Worm (Caenorhabditis elegans): ENCODE measurements around the gene K11E4.6.
A peak's percentile ranks its signal among the peaks of the same experiment; 100 is the strongest.

K11E4.6 gene

ce11 chrX:13768562-13768961 lies 44.1 kb downstream of the K11E4.6 start:
- peak; percentile 71 for TF ChIP-seq egl-27 (tag; optimal IDR thresholded peaks at IDR 0.05)
- TF ChIP-seq F13H6.1 (tag; optimal IDR thresholded peaks at IDR 0.05), result peak; percentile 48
- peak; percentile 37 for TF ChIP-seq Y55F3AM.14 (GFP tag; optimal IDR thresholded peaks at IDR 0.05)
- no peak for TF ChIP-seq elt-3 (tag; optimal IDR thresholded peaks at IDR 0.05)
- no peak for TF ChIP-seq nhr-237 (tag; optimal IDR thresholded peaks at IDR 0.05)
- TF ChIP-seq nhr-25 (tag; optimal IDR thresholded peaks at IDR 0.05), result no peak
- peak; percentile 17 to 72 for TF ChIP-seq lsy-2 (tag; optimal IDR thresholded peaks at IDR 0.05)
- TF ChIP-seq C34F6.9 (tag; optimal IDR thresholded peaks at IDR 0.05), result peak; percentile 65
- TF ChIP-seq unc-55 (GFP tag; optimal IDR thresholded peaks at IDR 0.05), result peak; percentile 95
- peak; percentile 29 for TF ChIP-seq lin-11 (tag; optimal IDR thresholded peaks at IDR 0.05)
- TF ChIP-seq nhr-6 (tag; optimal IDR thresholded peaks at IDR 0.05), result peak; percentile 54
- TF ChIP-seq nhr-21 (tag; optimal IDR thresholded peaks at IDR 0.05), result peak; percentile 50
- peak; percentile 80 for TF ChIP-seq zag-1 (tag; optimal IDR thresholded peaks at IDR 0.05)
- no peak for TF ChIP-seq mab-5 (tag; optimal IDR thresholded peaks at IDR 0.05)
- TF ChIP-seq sma-9 (GFP tag; optimal IDR thresholded peaks at IDR 0.05), result peak; percentile 80
- TF ChIP-seq sma-9 (tag; optimal IDR thresholded peaks at IDR 0.05), result no peak
- peak; percentile 35 for TF ChIP-seq nhr-129 (tag; optimal IDR thresholded peaks at IDR 0.05)
- TF ChIP-seq ceh-82 (tag; optimal IDR thresholded peaks at IDR 0.05), result no peak
- peak; percentile 84 for TF ChIP-seq crh-2 (tag; optimal IDR thresholded peaks at IDR 0.05)
- peak; percentile 36 for TF ChIP-seq lin-13 (GFP tag; optimal IDR thresholded peaks at IDR 0.05)
- peak; percentile 47 for TF ChIP-seq ztf-4 (tag; optimal IDR thresholded peaks at IDR 0.05)
- peak in 1 of 2 experiments; percentile 42 for TF ChIP-seq mdl-1 (tag; optimal IDR thresholded peaks at IDR 0.05)
- peak; percentile 27 for TF ChIP-seq ama-1 (optimal IDR thresholded peaks at IDR 0.05)
- TF ChIP-seq sem-4 (tag; optimal IDR thresholded peaks at IDR 0.05), result peak; percentile 14
- TF ChIP-seq fos-1 (tag; optimal IDR thresholded peaks at IDR 0.05), result no peak
- no peak for TF ChIP-seq R02D3.7 (tag; optimal IDR thresholded peaks at IDR 0.05)

ce11 chrX:13770508-13770978 lies 46.1 kb downstream of the K11E4.6 start, which contains the start of gene nkb-3:
Gene nkb-3, minus strand, starts transcription at chrX:13770558.
- TF ChIP-seq unc-55 (GFP tag; optimal IDR thresholded peaks at IDR 0.05), result peak; percentile 34
- TF ChIP-seq alr-1 (tag; optimal IDR thresholded peaks at IDR 0.05), result no peak
- no peak for TF ChIP-seq crh-2 (tag; optimal IDR thresholded peaks at IDR 0.05)
- no peak for TF ChIP-seq nhr-10 (tag; optimal IDR thresholded peaks at IDR 0.05)
- TF ChIP-seq sem-4 (tag; optimal IDR thresholded peaks at IDR 0.05), result no peak
- TF ChIP-seq ama-1 (optimal IDR thresholded peaks at IDR 0.05), result peak; percentile 16
- TF ChIP-seq ztf-1 (GFP tag; conservative IDR thresholded peaks at IDR 0.05), result no peak
- TF ChIP-seq Y55F3AM.14 (GFP tag; optimal IDR thresholded peaks at IDR 0.05), result no peak
- no peak for TF ChIP-seq gmeb-1 (tag; optimal IDR thresholded peaks at IDR 0.05)
- no peak for TF ChIP-seq skn-1 (tag; optimal IDR thresholded peaks at IDR 0.05)
- TF ChIP-seq nhr-129 (tag; optimal IDR thresholded peaks at IDR 0.05), result no peak
- TF ChIP-seq lsy-2 (tag; optimal IDR thresholded peaks at IDR 0.05), result no peak
- TF ChIP-seq unc-62 (GFP tag; optimal IDR thresholded peaks at IDR 0.05), result no peak

DNA sequence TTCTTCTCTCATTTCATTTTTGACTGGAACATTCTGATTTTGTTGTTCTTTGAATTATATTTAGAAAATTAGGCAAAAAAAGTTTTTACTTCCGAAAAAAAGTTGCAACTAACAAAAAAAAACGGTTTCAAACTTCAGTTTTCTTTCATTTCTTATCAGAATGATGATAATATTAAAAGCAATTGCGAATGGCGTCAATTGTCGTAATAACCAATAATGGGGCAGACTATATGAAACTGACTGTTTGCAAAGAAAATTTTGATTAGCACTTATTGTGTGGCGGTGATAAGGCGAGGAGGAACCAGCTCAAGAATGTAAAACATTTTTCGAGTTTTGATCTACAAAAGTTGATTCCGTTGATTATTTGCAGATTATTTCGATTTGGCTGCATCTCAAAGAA lies 48.3 kb downstream of the K11E4.6 start:
- peak; percentile 78 for TF ChIP-seq fos-1 (tag; optimal IDR thresholded peaks at IDR 0.05)
- peak; percentile 48 for TF ChIP-seq crh-2 (tag; optimal IDR thresholded peaks at IDR 0.05)
- TF ChIP-seq nhr-23 (tag; optimal IDR thresholded peaks at IDR 0.05), result no peak
- no peak for TF ChIP-seq nhr-6 (tag; optimal IDR thresholded peaks at IDR 0.05)
- no peak for TF ChIP-seq nhr-10 (tag; optimal IDR thresholded peaks at IDR 0.05)
- TF ChIP-seq nhr-21 (tag; optimal IDR thresholded peaks at IDR 0.05), result no peak
- TF ChIP-seq nhr-25 (tag; optimal IDR thresholded peaks at IDR 0.05), result no peak
- TF ChIP-seq skn-1 (tag; optimal IDR thresholded peaks at IDR 0.05), result peak; percentile 51
- TF ChIP-seq C34F6.9 (tag; optimal IDR thresholded peaks at IDR 0.05), result no peak
- no peak for TF ChIP-seq egl-27 (tag; optimal IDR thresholded peaks at IDR 0.05)
- peak; percentile 41 for TF ChIP-seq sma-9 (GFP tag; optimal IDR thresholded peaks at IDR 0.05)
- TF ChIP-seq sma-9 (tag; optimal IDR thresholded peaks at IDR 0.05), result no peak
- no peak for TF ChIP-seq sma-3 (GFP tag; optimal IDR thresholded peaks at IDR 0.05)

ce11 chrX:13774144-13774543 lies 49.7 kb downstream of the K11E4.6 start:
- TF ChIP-seq ztf-1 (GFP tag; conservative IDR thresholded peaks at IDR 0.05), result no peak
- TF ChIP-seq Y55F3AM.14 (GFP tag; optimal IDR thresholded peaks at IDR 0.05), result no peak
- TF ChIP-seq fos-1 (tag; optimal IDR thresholded peaks at IDR 0.05), result peak; percentile 50
- TF ChIP-seq sma-9 (GFP tag; optimal IDR thresholded peaks at IDR 0.05), result peak; percentile 35
- TF ChIP-seq sma-9 (tag; optimal IDR thresholded peaks at IDR 0.05), result no peak

ce11 chrX:13775508-13775907 lies 51.0 kb downstream of the K11E4.6 start:
- peak; percentile 12 for TF ChIP-seq ama-1 (optimal IDR thresholded peaks at IDR 0.05)
- TF ChIP-seq nhr-11 (tag; optimal IDR thresholded peaks at IDR 0.05), result no peak
- no peak for TF ChIP-seq egl-27 (tag; optimal IDR thresholded peaks at IDR 0.05)
- TF ChIP-seq sma-3 (GFP tag; optimal IDR thresholded peaks at IDR 0.05), result no peak
- TF ChIP-seq ztf-1 (GFP tag; conservative IDR thresholded peaks at IDR 0.05), result no peak
- TF ChIP-seq alr-1 (tag; optimal IDR thresholded peaks at IDR 0.05), result no peak
- TF ChIP-seq lsy-2 (tag; optimal IDR thresholded peaks at IDR 0.05), result no peak

Measured in whole organism, L2 larva.